Worm (Caenorhabditis elegans) whole organism, young adult: ENCODE measurements around the gene flp-16.

Experiments
- F55B11.4 ChIP-seq: sonication (generic microtip); optimal IDR thresholded peaks from 2 replicates; lab custom pipeline; 2016; ENCODE audit warnings: missing compliant biosample characterization, missing genetic modification characterization, borderline replicate concordance; ENCODE audit not compliant: insufficient read depth
- ama-1 ChIP-seq, 3 experiments: fragments of 150-350 bp in 1 of 3; sonication (generic microtip) in 2 of 3; optimal IDR thresholded peaks; 2 replicates each; lab custom pipeline; 2014 to 2018; ENCODE audit warnings: missing biosample characterization in 2 of 3, missing genetic modification characterization in 2 of 3, missing genetic modification reagents in 2 of 3
- efl-1 ChIP-seq: fragments of 150-350 bp; optimal IDR thresholded peaks from 2 replicates; lab custom pipeline; 2014; ENCODE audit warnings: missing biosample characterization, missing genetic modification reagents, missing genetic modification characterization
- mxl-1 ChIP-seq: sonication (generic microtip); optimal IDR thresholded peaks from 2 replicates; lab custom pipeline; 2016; ENCODE audit warnings: missing genetic modification characterization, missing compliant biosample characterization
- nfya-1 ChIP-seq: sonication (generic microtip); optimal IDR thresholded peaks from 2 replicates; lab custom pipeline; 2017; ENCODE audit warnings: antibody characterized with exemption, missing compliant biosample characterization, missing genetic modification characterization, borderline replicate concordance; ENCODE audit not compliant: insufficient read depth
- pbrm-1 ChIP-seq: fragments of 200-800 bp; sonication (Bioruptor generic); IDR thresholded peaks from 2 replicates; pipeline ENCODE4 v1.3.6; 2022; ENCODE audit warnings: missing genetic modification reagents, missing genetic modification characterization, missing compliant biosample characterization
- rpc-1 ChIP-seq, 2 experiments: fragments of 150-350 bp in 1 of 2; sonication (generic microtip) in 1 of 2; optimal IDR thresholded peaks; 2 replicates each; lab custom pipeline; 2014 to 2018; ENCODE audit warnings: missing biosample characterization in 1 of 2, missing genetic modification characterization in 1 of 2, missing genetic modification reagents in 1 of 2, missing genotype in 1 of 2
- somi-1 ChIP-seq: fragments of 200-800 bp; sonication (Bioruptor generic); optimal IDR thresholded peaks from 2 replicates; lab custom pipeline; 2018; ENCODE audit warnings: mild to moderate bottlenecking, missing genetic modification characterization, missing compliant biosample characterization
- tbp1 ChIP-seq: fragments of 200-800 bp; sonication (Bioruptor generic); optimal IDR thresholded peaks from 2 replicates; lab custom pipeline; 2018; ENCODE audit warnings: mild to moderate bottlenecking, missing genetic modification characterization, missing compliant biosample characterization
- tlf-1 ChIP-seq: fragments of 200-800 bp; sonication (Bioruptor generic); optimal IDR thresholded peaks from 2 replicates; lab custom pipeline; 2018; ENCODE audit warnings: mild to moderate bottlenecking, missing genetic modification characterization, missing compliant biosample characterization
- unc-62 ChIP-seq: fragments of 150-350 bp; optimal IDR thresholded peaks from 2 replicates; lab custom pipeline; 2014; ENCODE audit warnings: missing biosample characterization, missing genetic modification reagents, missing genetic modification characterization
- ztf-22 ChIP-seq: fragments of 200-800 bp; sonication (Bioruptor generic); optimal IDR thresholded peaks from 2 replicates; lab custom pipeline; 2018; ENCODE audit warnings: mild to moderate bottlenecking, missing genetic modification characterization, moderate library complexity, missing compliant biosample characterization
- ztf-26 ChIP-seq: sonication (generic microtip); optimal IDR thresholded peaks from 2 replicates; lab custom pipeline; 2017; ENCODE audit warnings: missing genetic modification characterization, missing compliant biosample characterization

DNA sequence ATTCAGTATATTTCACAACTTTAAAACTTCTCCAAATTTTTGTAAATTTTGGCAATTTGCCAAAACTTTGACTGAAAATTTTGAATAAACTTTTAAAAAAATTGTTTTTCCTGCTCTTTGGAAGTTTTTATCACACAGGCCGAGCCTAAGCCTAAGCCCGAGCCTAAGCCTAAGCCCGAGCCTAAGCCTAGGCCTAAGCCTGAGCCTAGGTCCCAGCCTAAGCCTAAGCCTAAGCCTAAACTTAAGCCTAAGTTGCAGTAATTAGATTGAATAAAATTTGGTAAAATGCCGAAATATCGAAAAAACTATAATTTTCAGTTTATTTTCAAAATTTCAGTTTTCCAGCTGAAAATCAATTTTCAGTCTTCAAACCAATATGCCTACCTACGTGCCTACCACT lies 48.4 kb downstream of the flp-16 start:
- TF ChIP-seq tbp1 (no peak), ztf-22 (no peak), pbrm-1 (GFP tag; lab: Robert Waterston, UW) (no peak), nfya-1 (no peak), ama-1 (optimal IDR thresholded peaks at IDR 0.05; lab: Kevin White, UChicago) (no peak), ama-1 (GFP tag; optimal IDR thresholded peaks at IDR 0.05; lab: Kevin White, UChicago) (no peak), unc-62 (no peak), mxl-1 (tag; lab: Kevin White, UChicago) (no peak), F55B11.4 (tag; lab: Kevin White, UChicago) (no peak), rpc-1 (optimal IDR thresholded peaks at IDR 0.05; lab: Kevin White, UChicago) (no peak), rpc-1 (tag; optimal IDR thresholded peaks at IDR 0.05; lab: Kevin White, UChicago) (no peak), somi-1 (no peak), ztf-26 (no peak), tlf-1 (GFP tag; lab: Kevin White, UChicago) (no peak), efl-1 (GFP tag; lab: Kevin White, UChicago) (no peak)
